Fruit fly (Drosophila melanogaster) whole organism, embryonic: ENCODE data around the gene CG33181.

Source experiments
- BtbVII ChIP-seq: fragments of 200-800 bp; sonication (Bioruptor generic); optimal IDR thresholded peaks from 3 replicates; lab custom pipeline; 2017; ENCODE audit warnings: missing biosample characterization, mild to moderate bottlenecking, missing genetic modification characterization
- C15 ChIP-seq: fragments of 200-800 bp; sonication (Bioruptor generic); IDR thresholded peaks from 3 replicates; pipeline ENCODE4 v1.3.6; 2022; ENCODE audit warnings: missing biosample characterization, missing genetic modification characterization
- CG10543 ChIP-seq: fragments of 200-800 bp; sonication (Bioruptor generic); optimal IDR thresholded peaks from 3 replicates; lab custom pipeline; 2017; ENCODE audit warnings: missing biosample characterization, mild to moderate bottlenecking, missing genetic modification characterization, moderate library complexity
- CG10654 ChIP-seq: fragments of 200-800 bp; sonication (Bioruptor generic); optimal IDR thresholded peaks from 2 replicates; lab custom pipeline; 2016; ENCODE audit warnings: missing biosample characterization, missing genetic modification characterization
- CG11085 ChIP-seq: fragments of 200-800 bp; sonication (Bioruptor generic); IDR thresholded peaks from 2 replicates; pipeline ENCODE4 v1.3.6; 2022; ENCODE audit warnings: missing biosample characterization, missing genetic modification characterization
- CG11247 ChIP-seq: fragments of 200-800 bp; sonication (Bioruptor generic); IDR thresholded peaks from 2 replicates; pipeline ENCODE4 v1.3.6; 2022; ENCODE audit warnings: missing biosample characterization, missing genetic modification characterization
- CG13123 ChIP-seq: fragments of 200-800 bp; sonication (Bioruptor generic); optimal IDR thresholded peaks from 2 replicates; lab custom pipeline; 2016; ENCODE audit warnings: missing biosample characterization, missing genetic modification characterization
- CG13424 ChIP-seq: fragments of 200-800 bp; sonication (Bioruptor generic); optimal IDR thresholded peaks from 2 replicates; lab custom pipeline; 2019; ENCODE audit warnings: missing biosample characterization, mild to moderate bottlenecking, missing genetic modification characterization, moderate library complexity
- CG14014 ChIP-seq: fragments of 200-800 bp; sonication (Bioruptor generic); IDR thresholded peaks from 2 replicates; pipeline ENCODE4 v1.3.6; 2022; ENCODE audit warnings: missing biosample characterization, missing genetic modification characterization
- CG17186 ChIP-seq: fragments of 200-800 bp; sonication (Bioruptor generic); optimal IDR thresholded peaks from 3 replicates; lab custom pipeline; 2017; ENCODE audit warnings: missing biosample characterization, missing genetic modification reagents, missing genetic modification characterization
- CG1792 ChIP-seq: fragments of 200-800 bp; sonication (Bioruptor generic); optimal IDR thresholded peaks from 2 replicates; lab custom pipeline; 2016; ENCODE audit warnings: missing biosample characterization, missing genetic modification characterization
- CG1832 ChIP-seq: fragments of 200-800 bp; sonication (Bioruptor generic); optimal IDR thresholded peaks from 2 replicates; lab custom pipeline; 2017; ENCODE audit warnings: missing biosample characterization, mild to moderate bottlenecking, missing genetic modification characterization, inconsistent platforms
- CG2875 ChIP-seq: fragments of 200-800 bp; sonication (Bioruptor generic); optimal IDR thresholded peaks from 2 replicates; lab custom pipeline; 2017; ENCODE audit warnings: missing biosample characterization, mild to moderate bottlenecking, missing genetic modification characterization, missing genetic modification reagents
- CG6254 ChIP-seq: fragments of 200-800 bp; sonication (Bioruptor generic); optimal IDR thresholded peaks from 3 replicates; lab custom pipeline; 2017; ENCODE audit warnings: mild to moderate bottlenecking, missing biosample characterization, missing genetic modification reagents, missing genetic modification characterization
- CG8290 ChIP-seq, 3 experiments: fragments of 200-800 bp; sonication (Bioruptor generic); optimal IDR thresholded peaks; 2 replicates each; lab custom pipeline; 2016 to 2019; ENCODE audit warnings: missing biosample characterization in 3 of 3, missing genetic modification characterization in 3 of 3, mild to moderate bottlenecking in 2 of 3, moderate library complexity in 1 of 3
- CG8944 ChIP-seq: fragments of 200-800 bp; sonication (Bioruptor generic); optimal IDR thresholded peaks from 3 replicates; lab custom pipeline; 2016; ENCODE audit warnings: missing biosample characterization, missing genetic modification characterization
- CkIIα-i1 ChIP-seq: fragments of 200-800 bp; sonication (Bioruptor generic); IDR thresholded peaks from 2 replicates; pipeline ENCODE4 v1.3.6; 2022; ENCODE audit warnings: missing biosample characterization, missing genetic modification characterization
- D19A ChIP-seq: fragments of 200-800 bp; optimal IDR thresholded peaks from 3 replicates; lab custom pipeline; 2019; ENCODE audit warnings: missing biosample characterization, mild to moderate bottlenecking, missing genetic modification characterization, moderate library complexity
- Dip2 ChIP-seq: fragments of 200-800 bp; sonication (Bioruptor generic); IDR thresholded peaks from 2 replicates; pipeline ENCODE4 v1.3.6; 2022; ENCODE audit warnings: missing biosample characterization, missing genetic modification characterization
- Dll ChIP-seq: fragments of 200-800 bp; sonication (Bioruptor generic); IDR thresholded peaks from 4 replicates; pipeline ENCODE4 v1.3.6; 2022; ENCODE audit warnings: missing biosample characterization, missing genetic modification characterization; ENCODE audit not compliant: partially characterized antibody
- Elba2 ChIP-seq: fragments of 200-800 bp; sonication (Bioruptor generic); optimal IDR thresholded peaks from 3 replicates; lab custom pipeline; 2016; ENCODE audit warnings: missing biosample characterization, missing genetic modification characterization
- Fer2 ChIP-seq: fragments of 200-800 bp; sonication (Bioruptor generic); optimal IDR thresholded peaks from 2 replicates; lab custom pipeline; 2018; ENCODE audit warnings: missing biosample characterization, mild to moderate bottlenecking, missing genetic modification characterization, moderate library complexity
- HHEX ChIP-seq: fragments of 200-800 bp; sonication (Bioruptor generic); optimal IDR thresholded peaks from 3 replicates; lab custom pipeline; 2017; ENCODE audit warnings: missing biosample characterization, mild to moderate bottlenecking, missing genetic modification characterization, missing genetic modification reagents
- Hmx ChIP-seq: fragments of 200-800 bp; sonication (Bioruptor generic); optimal IDR thresholded peaks from 2 replicates; lab custom pipeline; 2016; ENCODE audit warnings: missing biosample characterization, missing genetic modification characterization
- Hr39 ChIP-seq: fragments of >200 bp; optimal IDR thresholded peaks from 2 replicates; lab custom pipeline; 2017
- NFAT ChIP-seq: fragments of 200-800 bp; sonication (Bioruptor generic); IDR thresholded peaks from 2 replicates; pipeline ENCODE4 v1.3.6; 2022; ENCODE audit warnings: missing biosample characterization, missing genetic modification characterization
- Nf-YB ChIP-seq: fragments of 200-800 bp; sonication (Bioruptor generic); optimal IDR thresholded peaks from 3 replicates; lab custom pipeline; 2019; ENCODE audit warnings: missing biosample characterization, mild to moderate bottlenecking, missing genetic modification characterization, moderate library complexity
- Nf-YC ChIP-seq: fragments of 200-800 bp; optimal IDR thresholded peaks from 3 replicates; lab custom pipeline; 2019; ENCODE audit warnings: missing biosample characterization, mild to moderate bottlenecking, missing genetic modification characterization, moderate library complexity
- NfI ChIP-seq: fragments of 200-800 bp; sonication (Bioruptor generic); optimal IDR thresholded peaks from 3 replicates; lab custom pipeline; 2018; ENCODE audit warnings: missing biosample characterization, mild to moderate bottlenecking, missing genetic modification characterization, moderate library complexity
- Ptx1 ChIP-seq: fragments of 200-800 bp; sonication (Bioruptor generic); IDR thresholded peaks from 2 replicates; pipeline ENCODE4 v1.3.6; 2022; ENCODE audit warnings: missing biosample characterization, missing genetic modification characterization
- YL-1 ChIP-seq: fragments of 200-800 bp; sonication (Bioruptor generic); optimal IDR thresholded peaks from 3 replicates; lab custom pipeline; 2017; ENCODE audit warnings: missing biosample characterization, mild to moderate bottlenecking, missing genetic modification characterization
- abd-A ChIP-seq: fragments of 200-800 bp; sonication (Bioruptor generic); optimal IDR thresholded peaks from 3 replicates; lab custom pipeline; 2019; ENCODE audit warnings: missing biosample characterization, mild to moderate bottlenecking, missing genetic modification characterization, moderate library complexity
- br ChIP-seq: fragments of >200 bp; optimal IDR thresholded peaks from 2 replicates; lab custom pipeline; 2017
- dmrt11E ChIP-seq: fragments of 200-800 bp; sonication (Bioruptor generic); optimal IDR thresholded peaks from 3 replicates; lab custom pipeline; 2018; ENCODE audit warnings: missing biosample characterization, mild to moderate bottlenecking, missing genetic modification characterization, moderate library complexity
- fd3F ChIP-seq: fragments of 200-800 bp; sonication (Bioruptor generic); optimal IDR thresholded peaks from 2 replicates; lab custom pipeline; 2018; ENCODE audit warnings: missing biosample characterization, mild to moderate bottlenecking, missing genetic modification characterization, moderate library complexity
- ftz-f1 ChIP-seq: fragments of 200-800 bp; sonication (Bioruptor generic); optimal IDR thresholded peaks from 2 replicates; lab custom pipeline; 2016; ENCODE audit warnings: missing biosample characterization, missing genetic modification characterization
- hth ChIP-seq: fragments of >200 bp; optimal IDR thresholded peaks from 2 replicates; lab custom pipeline; 2017; ENCODE audit warnings: inconsistent platforms
- jumu ChIP-seq: fragments of 200-800 bp; sonication (Bioruptor generic); optimal IDR thresholded peaks from 3 replicates; lab custom pipeline; 2016; ENCODE audit warnings: missing biosample characterization, missing genetic modification characterization
- kay ChIP-seq: fragments of 200-800 bp; sonication (Bioruptor generic); optimal IDR thresholded peaks from 2 replicates; lab custom pipeline; 2016; ENCODE audit warnings: missing biosample characterization, missing genetic modification characterization
- klu ChIP-seq: fragments of 200-800 bp; sonication (Bioruptor generic); IDR thresholded peaks from 2 replicates; pipeline ENCODE4 v1.3.6; 2022; ENCODE audit warnings: missing biosample characterization, missing genetic modification characterization
- kni ChIP-seq: fragments of 200-800 bp; sonication (Bioruptor generic); optimal IDR thresholded peaks from 3 replicates; lab custom pipeline; 2017; ENCODE audit warnings: mild to moderate bottlenecking, missing biosample characterization, missing genetic modification reagents, missing genetic modification characterization
- nom ChIP-seq: fragments of 200-800 bp; sonication (Bioruptor generic); optimal IDR thresholded peaks from 2 replicates; lab custom pipeline; 2017; ENCODE audit warnings: missing biosample characterization, missing genetic modification characterization, mild to moderate bottlenecking, moderate library complexity, missing genetic modification reagents
- pho ChIP-seq: fragments of 200-800 bp; sonication (Bioruptor generic); optimal IDR thresholded peaks from 2 replicates; lab custom pipeline; 2016; ENCODE audit warnings: missing biosample characterization, missing genetic modification characterization
- pum ChIP-seq: fragments of 200-800 bp; sonication (Bioruptor generic); optimal IDR thresholded peaks from 2 replicates; lab custom pipeline; 2016; ENCODE audit warnings: missing biosample characterization, missing genetic modification characterization
- rib ChIP-seq: fragments of 200-800 bp; sonication (Bioruptor generic); IDR thresholded peaks from 2 replicates; pipeline ENCODE4 v1.3.6; 2022; ENCODE audit warnings: missing biosample characterization, missing genetic modification characterization
- sens ChIP-seq: fragments of 200-800 bp; sonication (Bioruptor generic); peaks from one replicate; lab custom pipeline; 2016; ENCODE audit warnings: missing biosample characterization, missing genetic modification characterization
- slou ChIP-seq: fragments of 200-800 bp; sonication (Bioruptor generic); optimal IDR thresholded peaks from 3 replicates; lab custom pipeline; 2016; ENCODE audit warnings: missing biosample characterization, missing genetic modification characterization
- sr ChIP-seq: fragments of 200-800 bp; sonication (Bioruptor generic); IDR thresholded peaks from 3 replicates; pipeline ENCODE4 v1.3.6; 2022; ENCODE audit warnings: missing biosample characterization, missing genetic modification characterization
- tup ChIP-seq: fragments of 200-800 bp; sonication (Bioruptor generic); optimal IDR thresholded peaks from 2 replicates; lab custom pipeline; 2016; ENCODE audit warnings: missing biosample characterization, mild to moderate bottlenecking, missing genetic modification characterization, moderate library complexity
- vnd ChIP-seq: fragments of 200-800 bp; sonication (Bioruptor generic); IDR thresholded peaks from 3 replicates; pipeline ENCODE4 v1.3.6; 2022; ENCODE audit warnings: missing biosample characterization, missing genetic modification characterization; ENCODE audit not compliant: partially characterized antibody
- wor ChIP-seq: fragments of 200-800 bp; sonication (Bioruptor generic); IDR thresholded peaks from 2 replicates; pipeline ENCODE4 v1.3.6; 2022; ENCODE audit warnings: missing biosample characterization, missing genetic modification characterization
- zen ChIP-seq: fragments of 200-800 bp; sonication (Bioruptor generic); optimal IDR thresholded peaks from 3 replicates; lab custom pipeline; 2018; ENCODE audit warnings: missing biosample characterization, mild to moderate bottlenecking, missing genetic modification characterization, moderate library complexity

Gene CG33181

DNA sequence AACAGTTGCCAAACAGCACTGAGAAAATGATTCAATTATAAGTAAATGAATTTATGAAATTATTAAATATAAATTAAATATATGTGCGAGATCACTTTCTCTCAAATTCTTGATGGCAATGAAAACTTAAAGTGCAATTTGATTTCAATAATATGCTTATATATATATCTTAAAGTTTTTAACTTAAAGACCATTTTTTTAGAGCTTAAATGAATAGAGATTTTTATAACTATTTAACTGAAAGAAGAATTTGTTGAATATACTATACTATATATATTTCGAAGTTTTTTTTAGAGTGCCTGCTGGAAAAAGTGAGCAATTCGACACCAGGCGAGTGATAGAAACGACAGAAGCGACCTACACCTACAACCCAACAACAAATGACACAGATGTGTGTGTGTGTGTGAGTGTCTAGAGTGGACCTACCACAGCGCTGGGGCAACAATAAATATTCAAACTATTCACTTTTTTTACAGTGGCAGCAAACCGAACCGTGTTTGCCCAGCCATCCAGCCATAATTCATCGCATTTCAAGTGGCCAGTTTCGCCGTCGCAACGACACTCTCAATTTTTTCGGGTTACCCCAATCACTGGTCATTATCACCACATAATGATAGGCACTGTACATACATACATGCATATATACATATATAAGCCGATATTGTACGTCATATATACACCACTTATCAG lies 44.1 kb upstream of the CG33181 start (continued):
- TF ChIP-seq CG10543 (GFP tag; lab: Kevin White, UChicago), result peak; percentile 54
- TF ChIP-seq CG8944 (GFP tag; lab: Kevin White, UChicago), result no peak
- TF ChIP-seq abd-A, result no peak
- no peak for TF ChIP-seq jumu
- TF ChIP-seq CG17186, result no peak
- no peak for TF ChIP-seq CG1832
- no peak for TF ChIP-seq nom (GFP tag; lab: Kevin White, UChicago)
- peak; percentile 73 for TF ChIP-seq zen (tag; lab: Kevin White, UChicago)
- no peak for TF ChIP-seq hth
- TF ChIP-seq ftz-f1, result no peak
- no peak for TF ChIP-seq NfI (GFP tag; lab: Kevin White, UChicago)
- no peak for TF ChIP-seq rib (GFP tag; lab: Robert Waterston, UW)
- TF ChIP-seq Fer2, result no peak
- TF ChIP-seq Dip2 (GFP tag; lab: Robert Waterston, UW), result no peak
- TF ChIP-seq CG10654, result no peak
- TF ChIP-seq slou, result no peak
- TF ChIP-seq kni (GFP tag; lab: Kevin White, UChicago), result no peak
- TF ChIP-seq HHEX (GFP tag; lab: Kevin White, UChicago), result peak; percentile 27
- TF ChIP-seq C15, result no peak
- no peak for TF ChIP-seq CG11247
- no peak for TF ChIP-seq Elba2 (GFP tag; lab: Kevin White, UChicago)
- no peak for TF ChIP-seq pho (GFP tag; lab: Kevin White, UChicago)
- no peak for TF ChIP-seq CG13123 (GFP tag; lab: Kevin White, UChicago)
- no peak for TF ChIP-seq CG14014 (GFP tag; lab: Robert Waterston, UW)
- peak; percentile 92 for TF ChIP-seq dmrt11E (tag; lab: Kevin White, UChicago)
- TF ChIP-seq CG1792, result no peak
- TF ChIP-seq klu, result no peak
- peak; percentile 67 for TF ChIP-seq Ptx1 (GFP tag; lab: Robert Waterston, UW)
- TF ChIP-seq CG11085 (GFP tag; lab: Robert Waterston, UW), result no peak
- no peak for TF ChIP-seq Hr39 (lab: Kevin White, UChicago)
- TF ChIP-seq NFAT (GFP tag; lab: Robert Waterston, UW), result no peak
- TF ChIP-seq Hmx (GFP tag; lab: Kevin White, UChicago), result no peak
- no peak for TF ChIP-seq CG2875 (GFP tag; lab: Kevin White, UChicago)
- peak; percentile 28 for TF ChIP-seq sens (GFP tag; lab: Kevin White, UChicago)
- no peak for TF ChIP-seq wor
- peak; percentile 2 for TF ChIP-seq fd3F (GFP tag; lab: Kevin White, UChicago)

DNA sequence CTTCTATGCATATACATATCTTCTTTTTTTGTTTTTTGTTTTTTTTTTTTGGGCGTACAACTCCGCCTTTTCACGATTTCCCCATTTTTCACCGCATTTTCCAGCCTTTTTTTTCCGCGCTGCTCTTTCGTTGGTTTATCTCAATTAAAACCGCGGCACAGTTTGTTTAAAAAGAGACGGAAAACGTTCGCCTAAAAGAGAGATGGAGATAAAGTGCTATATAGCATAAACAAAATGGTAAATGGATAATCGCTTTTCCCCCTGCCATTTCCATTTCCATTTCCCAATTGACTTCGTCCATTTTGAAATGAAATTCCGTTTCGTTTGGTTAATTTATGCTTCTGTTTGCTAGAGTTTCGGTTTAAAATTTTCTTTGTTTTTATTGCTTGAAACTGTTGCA lies 42.0 kb upstream of the CG33181 start:
- TF ChIP-seq Nf-YB (GFP tag; lab: Kevin White, UChicago) (peak; percentile 78), CG6254 (GFP tag; lab: Kevin White, UChicago) (no peak), Nf-YC (tag; lab: Kevin White, UChicago) (peak; percentile 50)
- TF ChIP-seq, all 482 proteins: peak for 2

DNA sequence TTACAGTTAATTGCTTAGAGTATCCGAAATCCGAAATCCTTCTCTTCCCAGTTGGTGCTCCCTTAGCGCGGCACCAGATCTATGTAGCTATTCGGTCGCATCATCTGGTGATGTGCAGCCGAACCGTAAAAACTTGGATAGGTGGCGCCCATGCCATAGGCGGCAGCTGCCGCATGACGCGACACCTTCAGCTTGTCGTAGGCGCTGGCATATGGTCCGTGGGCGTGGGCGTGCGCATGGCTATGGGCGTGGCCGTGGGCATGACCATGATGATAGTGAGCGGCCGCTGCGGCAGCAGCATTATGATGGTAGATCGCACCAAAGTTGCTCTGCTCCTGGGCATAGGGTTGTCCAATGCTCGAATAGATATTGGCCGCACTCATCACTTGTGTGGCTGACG lies 41.0 kb upstream of the CG33181 start:
- TF ChIP-seq pum (GFP tag; lab: Kevin White, UChicago) (no peak), sr (GFP tag; lab: Robert Waterston, UW) (peak; percentile 61; the same call in 1 of the 3 replicates), D19A (no peak), CG13424 (no peak), CG8290 (GFP tag; optimal IDR thresholded peaks at IDR 0.05; lab: Kevin White, UChicago) (peak; percentile 50), CG8290 (tag; optimal IDR thresholded peaks at IDR 0.05; lab: Kevin White, UChicago) (no peak), YL-1 (GFP tag; lab: Kevin White, UChicago) (no peak), br (lab: Kevin White, UChicago) (no peak), BtbVII (GFP tag; lab: Kevin White, UChicago) (no peak), CkIIα-i1 (GFP tag; lab: Robert Waterston, UW) (no peak), vnd (GFP tag; lab: Robert Waterston, UW) (no peak), Dll (GFP tag; lab: Robert Waterston, UW) (no peak), kay (no peak), tup (GFP tag; lab: Kevin White, UChicago) (no peak), Hr39 (lab: Kevin White, UChicago) (peak; percentile 85)
